Fruit fly (Drosophila melanogaster) whole organism, prepupa: ENCODE data around the gene CG14960.

Experiments used
- CG1621 ChIP-seq: fragments of 200-800 bp; sonication (Bioruptor generic); optimal IDR thresholded peaks from 3 replicates; lab custom pipeline; 2018; ENCODE audit warnings: missing biosample characterization, mild to moderate bottlenecking, missing genetic modification characterization
- CG32006 ChIP-seq: fragments of 200-800 bp; sonication (Bioruptor generic); optimal IDR thresholded peaks from 3 replicates; lab custom pipeline; 2017; ENCODE audit warnings: missing biosample characterization, mild to moderate bottlenecking, missing genetic modification characterization
- CG7368 ChIP-seq: fragments of 200-800 bp; sonication (Bioruptor generic); optimal IDR thresholded peaks from 3 replicates; lab custom pipeline; 2016; ENCODE audit warnings: missing biosample characterization, missing genetic modification characterization
- CG8119 ChIP-seq: fragments of 200-800 bp; sonication (Bioruptor generic); IDR thresholded peaks from 3 replicates; pipeline ENCODE4 v1.3.6; 2022; ENCODE audit warnings: missing biosample characterization, missing genetic modification characterization
- CG8319 ChIP-seq: fragments of 200-800 bp; sonication (Bioruptor generic); optimal IDR thresholded peaks from 3 replicates; lab custom pipeline; 2016; ENCODE audit warnings: missing biosample characterization, missing genetic modification characterization
- Ets96B ChIP-seq: fragments of 200-800 bp; optimal IDR thresholded peaks from 2 replicates; lab custom pipeline; 2019; ENCODE audit warnings: missing biosample characterization, mild to moderate bottlenecking, missing genetic modification characterization, moderate library complexity
- Hr4 ChIP-seq: fragments of 200-800 bp; sonication (Bioruptor generic); optimal IDR thresholded peaks from 3 replicates; lab custom pipeline; 2016; ENCODE audit warnings: missing biosample characterization, missing genetic modification characterization
- Lpt ChIP-seq: fragments of 200-800 bp; sonication (Bioruptor generic); optimal IDR thresholded peaks from 3 replicates; lab custom pipeline; 2016; ENCODE audit warnings: missing biosample characterization, missing genetic modification characterization
- Sox102F ChIP-seq: fragments of 200-800 bp; sonication (Bioruptor generic); optimal IDR thresholded peaks from 2 replicates; lab custom pipeline; 2016; ENCODE audit warnings: missing biosample characterization, mild to moderate bottlenecking, missing genetic modification characterization
- achi ChIP-seq: fragments of 200-800 bp; sonication (Bioruptor generic); optimal IDR thresholded peaks from 3 replicates; lab custom pipeline; 2016; ENCODE audit warnings: missing biosample characterization, missing genetic modification characterization
- fd85E ChIP-seq: fragments of 200-800 bp; sonication (Bioruptor generic); optimal IDR thresholded peaks from 3 replicates; lab custom pipeline; 2016; ENCODE audit warnings: missing biosample characterization, missing genetic modification characterization
- lz ChIP-seq: fragments of 200-800 bp; sonication (Bioruptor generic); optimal IDR thresholded peaks from 3 replicates; lab custom pipeline; 2016; ENCODE audit warnings: missing biosample characterization, missing genetic modification characterization
- ss ChIP-seq, 2 experiments: fragments of 200-800 bp; sonication (Bioruptor generic); optimal IDR thresholded peaks; 2 replicates in 1 of 2; 3 replicates in 1 of 2; lab custom pipeline; 2017 to 2018; ENCODE audit warnings: mild to moderate bottlenecking in 2 of 2, missing biosample characterization in 2 of 2, missing genetic modification characterization in 2 of 2, moderate library complexity in 1 of 2
- topi ChIP-seq: fragments of 200-800 bp; sonication (Bioruptor generic); optimal IDR thresholded peaks from 3 replicates; lab custom pipeline; 2016; ENCODE audit warnings: missing biosample characterization, missing genetic modification characterization

DNA sequence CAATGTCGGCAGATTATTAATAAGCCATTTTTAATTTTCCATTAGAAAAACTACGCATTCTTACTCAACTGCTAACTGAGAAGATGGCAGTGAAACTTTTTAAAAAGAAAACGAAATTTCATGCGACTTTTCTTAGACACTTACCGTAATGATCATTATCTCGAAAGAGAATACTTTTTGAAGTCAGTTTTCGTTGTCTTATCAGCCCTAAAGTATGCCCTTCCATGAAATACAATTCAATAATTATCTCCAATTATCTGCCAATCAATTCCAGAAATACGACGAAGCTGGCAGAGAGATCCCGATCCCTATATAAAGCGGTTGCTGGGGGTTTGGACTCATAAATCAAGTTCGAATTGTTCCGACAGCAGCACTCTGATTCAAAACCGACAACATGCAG is 45.6 kb downstream of the CG14960 start, which contains the start of gene Drsl5:
- TF ChIP-seq Ets96B: no peak
- no peak for TF ChIP-seq Hr4 (GFP tag; lab: Kevin White, UChicago)
- no peak for TF ChIP-seq CG1621
- no peak for TF ChIP-seq CG32006 (GFP tag; lab: Kevin White, UChicago)
- no peak for TF ChIP-seq ss (GFP tag; optimal IDR thresholded peaks at IDR 0.05; lab: Kevin White, UChicago)
- TF ChIP-seq CG8119 (GFP tag; lab: Robert Waterston, UW): no peak
- TF ChIP-seq CG8319 (GFP tag; lab: Kevin White, UChicago): no peak
- TF ChIP-seq CG7368 (GFP tag; lab: Kevin White, UChicago): no peak
- no peak for TF ChIP-seq achi (GFP tag; lab: Kevin White, UChicago)
- no peak for TF ChIP-seq lz (GFP tag; lab: Kevin White, UChicago)
- no peak for TF ChIP-seq Sox102F (GFP tag; lab: Kevin White, UChicago)
- TF ChIP-seq topi: no peak
- no peak for TF ChIP-seq Lpt (GFP tag; lab: Kevin White, UChicago)
- no peak for TF ChIP-seq fd85E (GFP tag; lab: Kevin White, UChicago)
